Worm (Caenorhabditis elegans): ENCODE data around the gene hum-5.

DNA sequence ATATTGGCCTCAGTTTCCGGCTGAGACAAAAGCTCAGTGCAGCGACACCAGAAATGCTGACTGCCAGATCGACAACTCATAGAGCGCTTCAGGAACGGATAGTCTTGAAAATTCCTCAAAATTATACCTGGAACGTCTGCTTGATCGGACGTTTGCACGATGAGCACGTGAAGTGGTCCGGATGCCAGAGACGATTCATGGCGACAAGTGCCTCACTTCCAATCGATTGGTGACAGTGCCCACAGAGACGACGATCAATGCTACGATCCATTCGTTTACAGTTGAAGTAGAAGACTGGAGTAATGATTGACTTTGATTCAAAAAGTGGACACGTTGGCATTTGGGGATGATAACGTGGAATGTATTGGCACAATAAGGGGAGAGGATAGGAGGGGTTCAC lies 50.3 kb downstream of the hum-5 start, which contains the start of gene Y1A5A.1:
- TF ChIP-seq med-1 (GFP tag; optimal IDR thresholded peaks at IDR 0.05; ENCODE audit: insufficient read depth), result no peak
- TF ChIP-seq cog-1 (tag; optimal IDR thresholded peaks at IDR 0.05), result no peak
- no peak for TF ChIP-seq tab-1 (GFP tag; IDR thresholded peaks at IDR 0.05)
- TF ChIP-seq ztf-23 (GFP tag; IDR thresholded peaks at IDR 0.05), result no peak
- no peak for TF ChIP-seq T22C8.4 (GFP tag; IDR thresholded peaks at IDR 0.05)
- no peak for TF ChIP-seq ztf-29 (GFP tag; IDR thresholded peaks at IDR 0.05)
- TF ChIP-seq klf-2 (GFP tag; conservative IDR thresholded peaks at IDR 0.05), result no peak

Measured in whole organism, midembryonic.